Fruit fly (Drosophila melanogaster) whole organism, wandering third instar larva: Measurements from ENCODE around the gene CG7320.

Source experiments
- Hr78 ChIP-seq: fragments of >200 bp; optimal IDR thresholded peaks from 2 replicates; lab custom pipeline; 2017; ENCODE audit warnings: missing biosample characterization, missing genetic modification characterization
- Myc ChIP-seq: fragments of >200 bp; optimal IDR thresholded peaks from 2 replicates; lab custom pipeline; 2017
- jim ChIP-seq: fragments of 175-275, 200-325 bp; sonication (Bioruptor generic); optimal IDR thresholded peaks from 2 replicates; lab custom pipeline; 2016; ENCODE audit warnings: missing biosample characterization, mild to moderate bottlenecking, missing genetic modification characterization
- lola ChIP-seq: fragments of >200 bp; optimal IDR thresholded peaks from 2 replicates; lab custom pipeline; 2017; ENCODE audit warnings: missing biosample characterization, missing genetic modification characterization
- rgr ChIP-seq: fragments of 200-800 bp; sonication (Bioruptor generic); optimal IDR thresholded peaks from 3 replicates; lab custom pipeline; 2016; ENCODE audit warnings: missing biosample characterization, mild to moderate bottlenecking, missing genetic modification characterization

DNA sequence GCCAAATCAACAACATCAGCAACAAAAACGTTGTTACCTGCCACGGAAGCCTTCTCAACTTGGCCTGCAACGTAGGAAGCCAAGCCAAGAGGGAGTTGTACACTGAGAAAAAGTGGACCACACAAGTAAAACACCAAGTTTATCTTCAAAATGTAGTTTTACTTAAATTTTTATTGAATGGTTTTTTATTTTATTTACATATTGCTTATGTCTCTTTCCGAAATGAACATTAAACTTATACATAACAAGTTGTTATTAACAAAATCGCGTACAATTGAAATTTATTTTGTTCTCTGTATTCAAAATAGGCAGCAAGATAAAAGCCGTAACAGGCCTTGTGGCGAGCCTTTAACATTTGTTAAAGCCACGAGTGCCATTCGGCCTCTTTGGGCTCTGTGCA is 47.5 kb downstream of the CG7320 start:
- TF ChIP-seq Hr78 (GFP tag; lab: Kevin White, UChicago) (no peak), jim (GFP tag; lab: Kevin White, UChicago) (no peak), lola (no peak), rgr (GFP tag; lab: Kevin White, UChicago) (no peak), Myc (no peak)
